Worm (Caenorhabditis elegans): ENCODE data around the gene fbxb-25.

ce11 chrII:1640496-1640895 lies 43.3 kb upstream of the fbxb-25 start, which contains the start of gene srh-72:
- TF ChIP-seq sptf-1 (tag; optimal IDR thresholded peaks at IDR 0.05) = no peak
- no peak for TF ChIP-seq nhr-28 (tag; optimal IDR thresholded peaks at IDR 0.05)
- TF ChIP-seq lsy-2 (tag; optimal IDR thresholded peaks at IDR 0.05) = no peak
- TF ChIP-seq elt-1 (tag; optimal IDR thresholded peaks at IDR 0.05; ENCODE audit: borderline replicate concordance, insufficient read depth) = no peak
- TF ChIP-seq mep-1 (tag; optimal IDR thresholded peaks at IDR 0.05) = no peak
- no peak for TF ChIP-seq unc-62 (GFP tag; optimal IDR thresholded peaks at IDR 0.05)
- no peak for TF ChIP-seq nhr-76 (tag; optimal IDR thresholded peaks at IDR 0.05)
- no peak for TF ChIP-seq pha-4 (tag; optimal IDR thresholded peaks at IDR 0.05)
- TF ChIP-seq nhr-237 (tag; optimal IDR thresholded peaks at IDR 0.05) = no peak
- no peak for TF ChIP-seq blmp-1 (tag; optimal IDR thresholded peaks at IDR 0.05)
